Worm (Caenorhabditis elegans) whole organism, L1 larva: Measurements from ENCODE around the gene F54B11.5.

Source experiments
- Y116A8C.19 ChIP-seq: sonication (generic microtip); optimal IDR thresholded peaks from 2 replicates; lab custom pipeline; 2016; ENCODE audit warnings: missing compliant biosample characterization, missing genetic modification characterization, borderline replicate concordance
- ama-1 ChIP-seq: fragments of 150-350 bp; optimal IDR thresholded peaks from 2 replicates; lab custom pipeline; 2014
- fkh-10 ChIP-seq: sonication (generic microtip); optimal IDR thresholded peaks from 2 replicates; lab custom pipeline; 2017; ENCODE audit warnings: missing biosample characterization, missing genetic modification reagents, missing genetic modification characterization
- lir-3 ChIP-seq: sonication (generic microtip); optimal IDR thresholded peaks from 2 replicates; lab custom pipeline; 2016; ENCODE audit warnings: mild to moderate bottlenecking, missing genetic modification characterization, moderate library complexity, missing compliant biosample characterization; ENCODE audit not compliant: poor library complexity
- lsy-2 ChIP-seq, 2 experiments: fragments of 150-350 bp; optimal IDR thresholded peaks; 2 replicates each; lab custom pipeline; 2014; ENCODE audit warnings: missing biosample characterization in 2 of 2, missing genetic modification characterization in 2 of 2
- mdl-1 ChIP-seq, 2 experiments: fragments of 150-350 bp; optimal IDR thresholded peaks; 2 replicates each; lab custom pipeline; 2014 to 2017; ENCODE audit warnings: missing biosample characterization in 2 of 2, missing genetic modification characterization in 2 of 2, inconsistent platforms in 1 of 2
- nhr-20 ChIP-seq: sonication (generic microtip); optimal IDR thresholded peaks from 2 replicates; lab custom pipeline; 2016; ENCODE audit warnings: mild to moderate bottlenecking, missing genetic modification characterization, missing compliant biosample characterization
- skn-1 ChIP-seq: fragments of 150-350 bp; optimal IDR thresholded peaks from 2 replicates; lab custom pipeline; 2014; ENCODE audit warnings: missing biosample characterization, missing genetic modification characterization
- snpc-4 ChIP-seq: fragments of 150-350 bp; optimal IDR thresholded peaks from 2 replicates; lab custom pipeline; 2014; ENCODE audit warnings: missing biosample characterization, missing genetic modification characterization

DNA sequence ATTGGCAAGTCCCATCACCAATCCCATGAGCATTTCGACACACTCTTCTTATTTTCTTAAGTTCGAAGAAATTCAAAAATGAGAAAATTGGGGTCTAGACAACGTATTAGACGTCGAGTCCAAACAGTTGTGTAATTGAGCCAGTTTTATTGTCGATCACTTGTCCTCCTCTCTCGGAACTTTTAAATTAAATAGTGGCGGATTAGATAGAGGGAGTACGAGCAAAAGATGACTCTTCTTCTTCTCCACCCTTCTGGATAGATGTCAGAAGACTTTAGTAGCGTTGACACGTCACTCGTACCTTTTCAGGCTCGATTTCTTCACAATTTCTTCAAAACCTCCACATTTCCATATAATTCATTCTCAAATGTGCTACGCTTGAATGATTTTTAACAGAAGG lies 19.3 kb upstream of the F54B11.5 start:
- no peak for TF ChIP-seq lir-3
- TF ChIP-seq nhr-20 (tag; lab: Kevin White, UChicago), result no peak
- TF ChIP-seq ama-1, result no peak
- TF ChIP-seq lsy-2 (tag; optimal IDR thresholded peaks at IDR 0.05; lab: Kevin White, UChicago), result no peak
- no peak for TF ChIP-seq snpc-4
- no peak for TF ChIP-seq fkh-10 (GFP tag; lab: Kevin White, UChicago)
- no peak for TF ChIP-seq skn-1 (tag; lab: Kevin White, UChicago)
- TF ChIP-seq mdl-1 (tag; optimal IDR thresholded peaks at IDR 0.05; lab: Kevin White, UChicago), result no peak
- no peak for TF ChIP-seq Y116A8C.19
